Worm (Caenorhabditis elegans): ENCODE results near the gene lim-4.

The lim-4 gene

ce11 chrX:3827311-3827710 lies 46.0 kb downstream of the lim-4 start:
- TF ChIP-seq ceh-48 (tag; optimal IDR thresholded peaks at IDR 0.05) (no peak), nhr-11 (tag; optimal IDR thresholded peaks at IDR 0.05) (no peak), ceh-24 (tag; optimal IDR thresholded peaks at IDR 0.05) (no peak), lin-11 (tag; optimal IDR thresholded peaks at IDR 0.05) (no peak), pha-2 (tag; optimal IDR thresholded peaks at IDR 0.05) (no peak)

- TF ChIP-seq hlh-13 (GFP tag; optimal IDR thresholded peaks at IDR 0.05): no peak
- no peak for TF ChIP-seq C38D4.7 (GFP tag; optimal IDR thresholded peaks at IDR 0.05)
- TF ChIP-seq fkh-6 (tag; optimal IDR thresholded peaks at IDR 0.05): no peak
- TF ChIP-seq fkh-10 (GFP tag; optimal IDR thresholded peaks at IDR 0.05): no peak
- TF ChIP-seq ceh-9 (tag; optimal IDR thresholded peaks at IDR 0.05): no peak
- no peak for TF ChIP-seq pros-1 (tag; optimal IDR thresholded peaks at IDR 0.05)
Observed at ce11 chrX:3826863-3827262, 46.5 kb downstream of the lim-4 start, which contains the start of gene fkh-9. TSS of gene fkh-9 (minus strand) at chrX:3826963.

- TF ChIP-seq dmd-4 (tag; optimal IDR thresholded peaks at IDR 0.05; ENCODE audit: borderline replicate concordance) (peak; percentile 8), ttx-3 (tag; optimal IDR thresholded peaks at IDR 0.05) (no peak)
Observed at ce11 chrX:3826172-3826571, 47.2 kb downstream of the lim-4 start.

ce11 chrX:3824907-3825689 lies 48.2 kb downstream of the lim-4 start:
- no peak for TF ChIP-seq elt-2 (tag; optimal IDR thresholded peaks at IDR 0.05)

ce11 chrX:3824443-3824842 lies 48.9 kb downstream of the lim-4 start:
- TF ChIP-seq F13H6.1 (tag; optimal IDR thresholded peaks at IDR 0.05) (peak; percentile 8), ets-4 (tag; optimal IDR thresholded peaks at IDR 0.05) (peak; percentile 55), hlh-6 (tag; optimal IDR thresholded peaks at IDR 0.05) (peak; percentile 46), K02D7.2 (tag; optimal IDR thresholded peaks at IDR 0.05) (no peak), hlh-8 (tag; optimal IDR thresholded peaks at IDR 0.05) (no peak), ceh-14 (tag; optimal IDR thresholded peaks at IDR 0.05) (peak; percentile 22), rnt-1 (tag; optimal IDR thresholded peaks at IDR 0.05) (no peak)

ce11 chrX:3823869-3824268 lies 49.5 kb downstream of the lim-4 start:
- TF ChIP-seq fax-1 (tag; optimal IDR thresholded peaks at IDR 0.05): no peak
- TF ChIP-seq elt-2 (tag; optimal IDR thresholded peaks at IDR 0.05): peak; percentile 91

- TF ChIP-seq pag-3 (tag; optimal IDR thresholded peaks at IDR 0.05; ENCODE audit: borderline replicate concordance) (no peak), F13H6.1 (tag; optimal IDR thresholded peaks at IDR 0.05) (no peak), npax-4 (tag; optimal IDR thresholded peaks at IDR 0.05) (no peak)
Observed at ce11 chrX:3822061-3822460, 51.3 kb downstream of the lim-4 start.

- TF ChIP-seq lin-11 (tag; optimal IDR thresholded peaks at IDR 0.05): no peak
- TF ChIP-seq ceh-48 (tag; optimal IDR thresholded peaks at IDR 0.05): no peak
- TF ChIP-seq syd-9 (tag; optimal IDR thresholded peaks at IDR 0.05): no peak
- TF ChIP-seq fkh-6 (tag; optimal IDR thresholded peaks at IDR 0.05): no peak
- TF ChIP-seq ceh-6 (GFP tag; optimal IDR thresholded peaks at IDR 0.05): no peak
- TF ChIP-seq unc-3 (GFP tag; conservative IDR thresholded peaks at IDR 0.05): no peak
- TF ChIP-seq unc-3 (tag; optimal IDR thresholded peaks at IDR 0.05): no peak
- no peak for TF ChIP-seq C38D4.7 (GFP tag; optimal IDR thresholded peaks at IDR 0.05)
- TF ChIP-seq ceh-22 (tag; optimal IDR thresholded peaks at IDR 0.05): no peak
- TF ChIP-seq unc-55 (GFP tag; optimal IDR thresholded peaks at IDR 0.05): no peak
- no peak for TF ChIP-seq unc-42 (tag; optimal IDR thresholded peaks at IDR 0.05)
- no peak for TF ChIP-seq unc-86 (tag; optimal IDR thresholded peaks at IDR 0.05)
Observed at ce11 chrX:3821609-3822008, 51.7 kb downstream of the lim-4 start.
